Fruit fly (Drosophila melanogaster) whole organism, wandering third instar larva: Measurements from ENCODE around the gene stet.
A peak's percentile ranks its signal among the peaks of the same experiment; 100 is the strongest.

Experiments used
- CG32264 ChIP-seq: fragments of 200-800 bp; sonication (Bioruptor generic); optimal IDR thresholded peaks from 2 replicates; lab custom pipeline; 2016; ENCODE audit warnings: missing biosample characterization, missing genetic modification characterization
- CG9705 ChIP-seq: fragments of 200-800 bp; sonication (Bioruptor generic); optimal IDR thresholded peaks from 2 replicates; lab custom pipeline; 2018; ENCODE audit warnings: missing biosample characterization, mild to moderate bottlenecking, missing genetic modification characterization
- CrebA ChIP-seq: fragments of 200-800 bp; sonication (Bioruptor generic); optimal IDR thresholded peaks from 2 replicates; lab custom pipeline; 2016; ENCODE audit warnings: missing biosample characterization, mild to moderate bottlenecking, missing genetic modification characterization, borderline replicate concordance
- Dfd ChIP-seq: fragments of >200 bp; optimal IDR thresholded peaks from 2 replicates; lab custom pipeline; 2017; ENCODE audit warnings: missing biosample characterization, missing genetic modification characterization
- Dif ChIP-seq: fragments of 200-275, 200-300 bp; sonication (Bioruptor generic); optimal IDR thresholded peaks from 2 replicates; lab custom pipeline; 2018; ENCODE audit warnings: missing biosample characterization, missing genetic modification characterization; ENCODE audit not compliant: partially characterized antibody
- GATAd ChIP-seq: sonication (Bioruptor generic); optimal IDR thresholded peaks from 2 replicates; lab custom pipeline; 2016; ENCODE audit warnings: missing biosample characterization, missing genetic modification characterization
- HLH106 ChIP-seq: fragments of 200-800 bp; optimal IDR thresholded peaks from 3 replicates; lab custom pipeline; 2019; ENCODE audit warnings: missing biosample characterization, mild to moderate bottlenecking, missing genetic modification characterization, moderate library complexity
- Hnf4 ChIP-seq: fragments of 200-800 bp; sonication (Bioruptor generic); optimal IDR thresholded peaks from 2 replicates; lab custom pipeline; 2016; ENCODE audit warnings: missing biosample characterization, mild to moderate bottlenecking, missing genetic modification characterization
- Hr78 ChIP-seq: fragments of >200 bp; optimal IDR thresholded peaks from 2 replicates; lab custom pipeline; 2017; ENCODE audit warnings: missing biosample characterization, missing genetic modification characterization
- Jra ChIP-seq: sonication (Bioruptor generic); optimal IDR thresholded peaks from 2 replicates; lab custom pipeline; 2016; ENCODE audit warnings: missing biosample characterization, missing genetic modification characterization
- Myc ChIP-seq: fragments of >200 bp; optimal IDR thresholded peaks from 2 replicates; lab custom pipeline; 2017
- N ChIP-seq: fragments of >200 bp; optimal IDR thresholded peaks from 2 replicates; lab custom pipeline; 2018; ENCODE audit warnings: missing biosample characterization, missing external identifiers, missing genetic modification characterization
- OdsH ChIP-seq: fragments of 200-800 bp; sonication (Bioruptor generic); optimal IDR thresholded peaks from 2 replicates; lab custom pipeline; 2016; ENCODE audit warnings: missing biosample characterization, mild to moderate bottlenecking, missing genetic modification characterization
- Rel ChIP-seq, 2 experiments: fragments of 200-800 bp; sonication (Bioruptor generic) in 1 of 2; optimal IDR thresholded peaks; 2 replicates in 1 of 2; 3 replicates in 1 of 2; lab custom pipeline; 2016 to 2019; ENCODE audit warnings: mild to moderate bottlenecking in 2 of 2, missing biosample characterization in 2 of 2, missing genetic modification characterization in 2 of 2, moderate library complexity in 1 of 2
- Sp1 ChIP-seq: fragments of 200-800 bp; sonication (Bioruptor generic); optimal IDR thresholded peaks from 3 replicates; lab custom pipeline; 2019; ENCODE audit warnings: missing biosample characterization, mild to moderate bottlenecking, missing genetic modification characterization, moderate library complexity
- Vsx2 ChIP-seq: fragments of 200-300, 225-300 bp; sonication (Bioruptor generic); optimal IDR thresholded peaks from 2 replicates; lab custom pipeline; 2018; ENCODE audit warnings: missing biosample characterization, missing genetic modification characterization; ENCODE audit not compliant: partially characterized antibody
- br ChIP-seq: fragments of 200-800 bp; sonication (Bioruptor generic); optimal IDR thresholded peaks from 2 replicates; lab custom pipeline; 2016; ENCODE audit warnings: missing biosample characterization, missing genetic modification characterization
- brk ChIP-seq: fragments of 200-800 bp; sonication (Bioruptor generic); optimal IDR thresholded peaks from 2 replicates; lab custom pipeline; 2016; ENCODE audit warnings: missing biosample characterization, mild to moderate bottlenecking, missing genetic modification characterization
- dl ChIP-seq, 2 experiments: fragments of 175-275, 200-275 bp in 1 of 2; fragments of 200-275 bp in 1 of 2; sonication (Bioruptor generic); optimal IDR thresholded peaks; lab custom pipeline; 2018; ENCODE audit warnings: mild to moderate bottlenecking in 2 of 2, missing biosample characterization in 2 of 2, missing genetic modification characterization in 2 of 2, moderate library complexity in 2 of 2; ENCODE audit not compliant: partially characterized antibody in 2 of 2, insufficient read depth in 1 of 2
- dmrt93B ChIP-seq: fragments of 200-800 bp; sonication (Bioruptor generic); optimal IDR thresholded peaks from 2 replicates; lab custom pipeline; 2018; ENCODE audit warnings: missing biosample characterization, mild to moderate bottlenecking, missing genetic modification characterization
- ey ChIP-seq: fragments of 200-800 bp; sonication (Bioruptor generic); optimal IDR thresholded peaks from 2 replicates; lab custom pipeline; 2016; ENCODE audit warnings: missing biosample characterization, missing genetic modification characterization
- foxo ChIP-seq, 2 experiments: fragments of 200-800 bp; sonication (Bioruptor generic); optimal IDR thresholded peaks; 2 replicates in 1 of 2; 3 replicates in 1 of 2; lab custom pipeline; 2016 to 2017; ENCODE audit warnings: missing biosample characterization in 2 of 2, missing genetic modification characterization in 2 of 2
- fru ChIP-seq: fragments of 200-800 bp; sonication (Bioruptor generic); optimal IDR thresholded peaks from 3 replicates; lab custom pipeline; 2016; ENCODE audit warnings: missing biosample characterization, mild to moderate bottlenecking, missing genetic modification characterization
- h ChIP-seq: fragments of 200-800 bp; sonication (Bioruptor generic); optimal IDR thresholded peaks from 3 replicates; lab custom pipeline; 2016; ENCODE audit warnings: missing biosample characterization, mild to moderate bottlenecking, missing genetic modification characterization
- jim ChIP-seq: fragments of 175-275, 200-325 bp; sonication (Bioruptor generic); optimal IDR thresholded peaks from 2 replicates; lab custom pipeline; 2016; ENCODE audit warnings: missing biosample characterization, mild to moderate bottlenecking, missing genetic modification characterization
- lola ChIP-seq: fragments of >200 bp; optimal IDR thresholded peaks from 2 replicates; lab custom pipeline; 2017; ENCODE audit warnings: missing biosample characterization, missing genetic modification characterization
- psq ChIP-seq: fragments of 200-800 bp; sonication (Bioruptor generic); optimal IDR thresholded peaks from 3 replicates; lab custom pipeline; 2017; ENCODE audit warnings: missing biosample characterization, mild to moderate bottlenecking, missing genetic modification characterization, moderate library complexity
- rgr ChIP-seq: fragments of 200-800 bp; sonication (Bioruptor generic); optimal IDR thresholded peaks from 3 replicates; lab custom pipeline; 2016; ENCODE audit warnings: missing biosample characterization, mild to moderate bottlenecking, missing genetic modification characterization
- sage ChIP-seq: fragments of 200-800 bp; sonication (Bioruptor generic); optimal IDR thresholded peaks from 2 replicates; lab custom pipeline; 2016; ENCODE audit warnings: missing biosample characterization, mild to moderate bottlenecking, missing genetic modification characterization
- sv ChIP-seq: fragments of 200-800 bp; sonication (Bioruptor generic); optimal IDR thresholded peaks from 3 replicates; lab custom pipeline; 2016; ENCODE audit warnings: missing biosample characterization, missing genetic modification characterization
- usp ChIP-seq: fragments of >200 bp; optimal IDR thresholded peaks from 2 replicates; lab custom pipeline; 2017; ENCODE audit warnings: missing biosample characterization, missing genetic modification characterization
- woc ChIP-seq: sonication (Bioruptor generic); optimal IDR thresholded peaks from 2 replicates; lab custom pipeline; 2016; ENCODE audit warnings: missing biosample characterization, mild to moderate bottlenecking, missing genetic modification characterization

The stet gene

dm6 chr3L:1495803-1496202 is 6.5 kb upstream of the stet start:
- no peak for TF ChIP-seq fru (GFP tag; lab: Kevin White, UChicago)
- TF ChIP-seq Rel (GFP tag; optimal IDR thresholded peaks at IDR 0.05; lab: Kevin White, UChicago) = no peak
- TF ChIP-seq Rel (tag; optimal IDR thresholded peaks at IDR 0.05; lab: Kevin White, UChicago) = no peak
- no peak for TF ChIP-seq OdsH (GFP tag; lab: Kevin White, UChicago)
- TF ChIP-seq CG32264 = no peak
- TF ChIP-seq jim = no peak
- no peak for TF ChIP-seq Dfd (GFP tag; lab: Kevin White, UChicago)
- TF ChIP-seq Vsx2 (GFP tag; lab: Kevin White, UChicago) = no peak
- TF ChIP-seq br (GFP tag; lab: Kevin White, UChicago) = no peak
- TF ChIP-seq sv (GFP tag; lab: Kevin White, UChicago) = no peak
- TF ChIP-seq lola = no peak
- TF ChIP-seq Sp1 (GFP tag; lab: Kevin White, UChicago) = no peak

- TF ChIP-seq foxo (GFP tag; optimal IDR thresholded peaks at IDR 0.05; lab: Kevin White, UChicago) (peak in 1 of 2 experiments; percentile 0), CG9705 (no peak), br (GFP tag; lab: Kevin White, UChicago) (peak; percentile 17), sage (GFP tag; lab: Kevin White, UChicago) (no peak), psq (GFP tag; lab: Kevin White, UChicago) (peak; percentile 0)
Measured at dm6 chr3L:1488592-1489183, 659 bp downstream of the stet start.

dm6 chr3L:1484747-1485146 is 4.6 kb downstream of the stet start:
- TF ChIP-seq woc (GFP tag; lab: Kevin White, UChicago) (peak; percentile 16), h (GFP tag; lab: Kevin White, UChicago) (peak; percentile 20), Dif (no peak), HLH106 (peak; percentile 7), foxo (GFP tag; optimal IDR thresholded peaks at IDR 0.05; lab: Kevin White, UChicago) (peak in 1 of 2 experiments; percentile 3), GATAd (GFP tag; lab: Kevin White, UChicago) (no peak)

- TF ChIP-seq ey (GFP tag; lab: Kevin White, UChicago) (peak; percentile 51), h (GFP tag; lab: Kevin White, UChicago) (peak; percentile 46), OdsH (GFP tag; lab: Kevin White, UChicago) (peak; percentile 16), dmrt93B (GFP tag; lab: Kevin White, UChicago) (peak; percentile 13), Sp1 (GFP tag; lab: Kevin White, UChicago) (peak; percentile 38), Myc (no peak), psq (GFP tag; lab: Kevin White, UChicago) (peak; percentile 23), sv (GFP tag; lab: Kevin White, UChicago) (peak; percentile 18), Rel (GFP tag; optimal IDR thresholded peaks at IDR 0.05; lab: Kevin White, UChicago) (no peak), Rel (tag; optimal IDR thresholded peaks at IDR 0.05; lab: Kevin White, UChicago) (no peak), foxo (GFP tag; optimal IDR thresholded peaks at IDR 0.05; lab: Kevin White, UChicago) (peak in 1 of 2 experiments; percentile 59), N (no peak), dl (GFP tag; optimal IDR thresholded peaks at IDR 0.05; lab: Kevin White, UChicago; ENCODE audit: insufficient read depth in 1 of 2, partially characterized antibody in 2 of 2) (no peak), CG9705 (no peak), HLH106 (peak; percentile 54), rgr (peak; percentile 40), br (GFP tag; lab: Kevin White, UChicago) (peak; percentile 43), fru (GFP tag; lab: Kevin White, UChicago) (peak; percentile 50)
- TF ChIP-seq, all 38 proteins: peak for 12
Measured at dm6 chr3L:1478998-1479680, 10.2 kb downstream of the stet start.

- no peak for TF ChIP-seq dmrt93B (GFP tag; lab: Kevin White, UChicago)
- no peak for TF ChIP-seq woc (GFP tag; lab: Kevin White, UChicago)
- no peak for TF ChIP-seq Vsx2 (GFP tag; lab: Kevin White, UChicago)
- TF ChIP-seq br (GFP tag; lab: Kevin White, UChicago) = no peak
- TF ChIP-seq GATAd (GFP tag; lab: Kevin White, UChicago) = no peak
- TF ChIP-seq brk (GFP tag; lab: Kevin White, UChicago) = no peak
- no peak for TF ChIP-seq Myc
- no peak for TF ChIP-seq Dfd (GFP tag; lab: Kevin White, UChicago)
- no peak for TF ChIP-seq CrebA (GFP tag; lab: Kevin White, UChicago)
- no peak for TF ChIP-seq Hr78 (GFP tag; lab: Kevin White, UChicago)
- TF ChIP-seq foxo (GFP tag; optimal IDR thresholded peaks at IDR 0.05; lab: Kevin White, UChicago) = no peak
- TF ChIP-seq Jra (GFP tag; lab: Kevin White, UChicago) = no peak
- TF ChIP-seq usp (GFP tag; lab: Kevin White, UChicago) = no peak
- no peak for TF ChIP-seq Hnf4 (GFP tag; lab: Kevin White, UChicago)
- TF ChIP-seq OdsH (GFP tag; lab: Kevin White, UChicago) = no peak
- no peak for TF ChIP-seq Rel (GFP tag; optimal IDR thresholded peaks at IDR 0.05; lab: Kevin White, UChicago)
- no peak for TF ChIP-seq Rel (tag; optimal IDR thresholded peaks at IDR 0.05; lab: Kevin White, UChicago)
- no peak for TF ChIP-seq HLH106
- no peak for TF ChIP-seq dl (GFP tag; optimal IDR thresholded peaks at IDR 0.05; lab: Kevin White, UChicago; ENCODE audit: insufficient read depth in 1 of 2, partially characterized antibody in 2 of 2)
- no peak for TF ChIP-seq ey (GFP tag; lab: Kevin White, UChicago)
Measured at dm6 chr3L:1477319-1477718, 12.0 kb downstream of the stet start, which contains the start of gene robl62A. Gene robl62A (plus strand): TSS chr3L:1477619.
